Worm (Caenorhabditis elegans) whole organism, midembryonic: Measurements from ENCODE around the gene catp-3.

Experiments
- T22C8.4 ChIP-seq: fragments of 200-800 bp; sonication (Bioruptor generic); IDR thresholded peaks from 2 replicates; pipeline ENCODE4 v1.3.6; 2022; ENCODE audit warnings: missing genetic modification characterization, missing compliant biosample characterization
- cog-1 ChIP-seq: sonication (generic microtip); optimal IDR thresholded peaks from 2 replicates; lab custom pipeline; 2016; ENCODE audit warnings: missing genetic modification characterization, missing compliant biosample characterization
- flt-1 ChIP-seq: fragments of 200-800 bp; sonication (Bioruptor generic); IDR thresholded peaks from 2 replicates; pipeline ENCODE4 v1.3.6; 2022; ENCODE audit warnings: missing genetic modification characterization, missing compliant biosample characterization
- klf-2 ChIP-seq: fragments of 200-800 bp; sonication (Bioruptor generic); conservative IDR thresholded peaks from 2 replicates; pipeline ENCODE4 v1.3.6; 2022; ENCODE audit warnings: missing genetic modification reagents, missing genetic modification characterization, missing compliant biosample characterization
- med-1 ChIP-seq: sonication (generic microtip); optimal IDR thresholded peaks from 2 replicates; lab custom pipeline; 2017; ENCODE audit warnings: missing genetic modification characterization, mild to moderate bottlenecking, missing compliant biosample characterization, antibody characterized with exemption, missing genetic modification reagents; ENCODE audit not compliant: insufficient read depth
- tab-1 ChIP-seq: fragments of 200-800 bp; sonication (Bioruptor generic); IDR thresholded peaks from 2 replicates; pipeline ENCODE4 v1.3.6; 2022; ENCODE audit warnings: missing genetic modification characterization, missing compliant biosample characterization
- ztf-23 ChIP-seq: fragments of 200-800 bp; sonication (Bioruptor generic); IDR thresholded peaks from 2 replicates; pipeline ENCODE4 v1.3.6; 2022; ENCODE audit warnings: missing genetic modification reagents, missing genetic modification characterization, missing compliant biosample characterization
- ztf-29 ChIP-seq: fragments of 200-800 bp; sonication (Bioruptor generic); IDR thresholded peaks from 2 replicates; pipeline ENCODE4 v1.3.6; 2022; ENCODE audit warnings: missing genetic modification reagents, missing genetic modification characterization, missing compliant biosample characterization

ce11 chrV:8099306-8099705 lies 23.5 kb downstream of the catp-3 start, which contains the start of gene sdz-23:
- TF ChIP-seq T22C8.4 (GFP tag; lab: Robert Waterston, UW) (no peak), ztf-29 (GFP tag; lab: Robert Waterston, UW) (no peak), ztf-23 (GFP tag; lab: Robert Waterston, UW) (no peak), med-1 (GFP tag; lab: Kevin White, UChicago) (no peak), cog-1 (tag; lab: Kevin White, UChicago) (no peak), tab-1 (GFP tag; lab: Robert Waterston, UW) (no peak), flt-1 (GFP tag; lab: Robert Waterston, UW) (no peak), klf-2 (GFP tag; lab: Robert Waterston, UW) (no peak)
